Worm (Caenorhabditis elegans) whole organism, L4/young adult: Measurements from ENCODE around the gene nhr-4.

Experiments used
- W03F9.2 ChIP-seq: fragments of 150-350 bp; optimal IDR thresholded peaks from 2 replicates; lab custom pipeline; 2014; ENCODE audit warnings: missing biosample characterization, missing genetic modification characterization
- dao-5 ChIP-seq: sonication (generic microtip); optimal IDR thresholded peaks from 2 replicates; lab custom pipeline; 2016; ENCODE audit warnings: missing genotype, missing genetic modification characterization, moderate library complexity, missing compliant biosample characterization
- him-1 ChIP-seq: sonication (generic microtip); optimal IDR thresholded peaks from 2 replicates; lab custom pipeline; 2016; ENCODE audit warnings: missing genotype, missing genetic modification reagents, missing genetic modification characterization, missing compliant biosample characterization

DNA sequence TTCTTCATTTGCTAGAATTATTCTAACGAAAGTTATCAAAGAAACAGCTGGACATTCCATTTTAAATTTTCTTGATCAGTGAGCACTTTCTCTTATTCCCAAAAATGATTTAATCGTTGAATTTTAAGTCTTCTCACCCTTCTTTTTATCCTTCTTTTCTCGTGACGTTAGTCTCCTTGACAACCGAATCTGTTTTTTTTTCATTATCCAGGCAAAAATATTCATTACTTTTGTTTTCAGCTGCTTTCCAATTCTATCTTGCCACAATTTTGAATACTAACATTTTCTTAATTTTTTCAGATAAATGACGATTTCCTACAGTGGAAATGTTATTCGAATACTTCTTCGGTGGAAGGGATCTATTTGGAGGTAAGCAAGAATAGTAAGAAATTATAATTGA, 24.5 kb downstream of the nhr-4 start, which contains the start of gene best-13:
- TF ChIP-seq dao-5 (no peak), W03F9.2 (tag; lab: Kevin White, UChicago) (no peak), him-1 (no peak)
